Fruit fly (Drosophila melanogaster) whole organism, wandering third instar larva: ENCODE measurements around the gene srp.

Source experiments
- Abd-B ChIP-seq: fragments of >200 bp; optimal IDR thresholded peaks from 2 replicates; lab custom pipeline; 2017; ENCODE audit warnings: missing biosample characterization, missing genetic modification characterization
- CG9705 ChIP-seq: fragments of 200-800 bp; sonication (Bioruptor generic); optimal IDR thresholded peaks from 2 replicates; lab custom pipeline; 2018; ENCODE audit warnings: missing biosample characterization, mild to moderate bottlenecking, missing genetic modification characterization
- CrebA ChIP-seq: fragments of 200-800 bp; sonication (Bioruptor generic); optimal IDR thresholded peaks from 2 replicates; lab custom pipeline; 2016; ENCODE audit warnings: missing biosample characterization, mild to moderate bottlenecking, missing genetic modification characterization, borderline replicate concordance
- Myc ChIP-seq: fragments of >200 bp; optimal IDR thresholded peaks from 2 replicates; lab custom pipeline; 2017
- N ChIP-seq: fragments of >200 bp; optimal IDR thresholded peaks from 2 replicates; lab custom pipeline; 2018; ENCODE audit warnings: missing biosample characterization, missing external identifiers, missing genetic modification characterization
- Vsx2 ChIP-seq: fragments of 200-300, 225-300 bp; sonication (Bioruptor generic); optimal IDR thresholded peaks from 2 replicates; lab custom pipeline; 2018; ENCODE audit warnings: missing biosample characterization, missing genetic modification characterization; ENCODE audit not compliant: partially characterized antibody
- br ChIP-seq: fragments of 200-800 bp; sonication (Bioruptor generic); optimal IDR thresholded peaks from 2 replicates; lab custom pipeline; 2016; ENCODE audit warnings: missing biosample characterization, missing genetic modification characterization
- dl ChIP-seq, 2 experiments: fragments of 175-275, 200-275 bp in 1 of 2; fragments of 200-275 bp in 1 of 2; sonication (Bioruptor generic); optimal IDR thresholded peaks; lab custom pipeline; 2018; ENCODE audit warnings: mild to moderate bottlenecking in 2 of 2, missing biosample characterization in 2 of 2, missing genetic modification characterization in 2 of 2, moderate library complexity in 2 of 2; ENCODE audit not compliant: partially characterized antibody in 2 of 2, insufficient read depth in 1 of 2
- fru ChIP-seq: fragments of 200-800 bp; sonication (Bioruptor generic); optimal IDR thresholded peaks from 3 replicates; lab custom pipeline; 2016; ENCODE audit warnings: missing biosample characterization, mild to moderate bottlenecking, missing genetic modification characterization
- h ChIP-seq: fragments of 200-800 bp; sonication (Bioruptor generic); optimal IDR thresholded peaks from 3 replicates; lab custom pipeline; 2016; ENCODE audit warnings: missing biosample characterization, mild to moderate bottlenecking, missing genetic modification characterization
- jim ChIP-seq: fragments of 175-275, 200-325 bp; sonication (Bioruptor generic); optimal IDR thresholded peaks from 2 replicates; lab custom pipeline; 2016; ENCODE audit warnings: missing biosample characterization, mild to moderate bottlenecking, missing genetic modification characterization
- pan ChIP-seq: fragments of >200 bp; optimal IDR thresholded peaks from 2 replicates; lab custom pipeline; 2017
- psq ChIP-seq: fragments of 200-800 bp; sonication (Bioruptor generic); optimal IDR thresholded peaks from 3 replicates; lab custom pipeline; 2017; ENCODE audit warnings: missing biosample characterization, mild to moderate bottlenecking, missing genetic modification characterization, moderate library complexity
- usp ChIP-seq: fragments of >200 bp; optimal IDR thresholded peaks from 2 replicates; lab custom pipeline; 2017; ENCODE audit warnings: missing biosample characterization, missing genetic modification characterization

DNA sequence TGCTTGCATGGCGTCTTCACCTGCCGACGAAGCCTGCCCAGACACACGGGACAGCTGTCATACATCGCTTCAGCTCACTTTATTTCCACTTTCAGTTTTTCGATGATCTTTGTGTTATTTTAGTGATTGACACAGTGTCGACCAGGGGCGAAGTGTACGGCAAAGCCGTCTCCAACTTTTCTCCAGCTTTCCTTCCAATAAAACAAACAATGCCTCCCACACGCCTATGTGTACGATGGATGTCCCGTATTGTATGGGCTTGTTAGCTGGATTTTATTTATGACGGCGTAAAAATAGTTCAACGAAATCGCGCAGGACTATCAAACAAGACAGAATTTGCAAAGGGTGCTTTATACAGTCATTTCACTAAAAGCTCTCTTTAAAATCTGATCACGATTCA is 35.1 kb upstream of the srp start, which contains the start of the genes CG31088 and CG46383:
- no peak for TF ChIP-seq br
- TF ChIP-seq Vsx2, result no peak
- no peak for TF ChIP-seq pan (lab: Kevin White, UChicago)
- no peak for TF ChIP-seq N (GFP tag; lab: Kevin White, UChicago)
- TF ChIP-seq psq (GFP tag; lab: Kevin White, UChicago), result no peak
- no peak for TF ChIP-seq CG9705 (GFP tag; lab: Kevin White, UChicago)
- TF ChIP-seq CrebA (GFP tag; lab: Kevin White, UChicago), result no peak
- no peak for TF ChIP-seq fru (GFP tag; lab: Kevin White, UChicago)
- no peak for TF ChIP-seq jim
- no peak for TF ChIP-seq dl (GFP tag; optimal IDR thresholded peaks at IDR 0.05; lab: Kevin White, UChicago; ENCODE audit: insufficient read depth in 1 of 2, partially characterized antibody in 2 of 2)
- TF ChIP-seq Abd-B (GFP tag; lab: Kevin White, UChicago), result no peak
- no peak for TF ChIP-seq Myc (lab: Kevin White, UChicago)
- TF ChIP-seq h (GFP tag; lab: Kevin White, UChicago), result no peak
- TF ChIP-seq usp, result no peak
